Fruit fly (Drosophila melanogaster) whole organism, adult: ENCODE results near the gene CG33932.

Experiments
- CG12768 ChIP-seq: fragments of 200-800 bp; sonication (Bioruptor generic); optimal IDR thresholded peaks from 2 replicates; lab custom pipeline; 2017; ENCODE audit warnings: missing biosample characterization, missing genetic modification characterization, mild to moderate bottlenecking, moderate library complexity, missing genetic modification reagents
- CG5204 ChIP-seq: fragments of 200-800 bp; sonication (Bioruptor generic); optimal IDR thresholded peaks from 2 replicates; lab custom pipeline; 2016; ENCODE audit warnings: missing biosample characterization, missing genetic modification characterization
- CG7101 ChIP-seq: fragments of 200-800 bp; sonication (Bioruptor generic); optimal IDR thresholded peaks from 2 replicates; lab custom pipeline; 2018; ENCODE audit warnings: missing biosample characterization, mild to moderate bottlenecking, missing genetic modification characterization, moderate library complexity
- toe ChIP-seq: fragments of 200-800 bp; sonication (Bioruptor generic); optimal IDR thresholded peaks from 2 replicates; lab custom pipeline; 2016; ENCODE audit warnings: missing biosample characterization, missing genetic modification characterization

DNA sequence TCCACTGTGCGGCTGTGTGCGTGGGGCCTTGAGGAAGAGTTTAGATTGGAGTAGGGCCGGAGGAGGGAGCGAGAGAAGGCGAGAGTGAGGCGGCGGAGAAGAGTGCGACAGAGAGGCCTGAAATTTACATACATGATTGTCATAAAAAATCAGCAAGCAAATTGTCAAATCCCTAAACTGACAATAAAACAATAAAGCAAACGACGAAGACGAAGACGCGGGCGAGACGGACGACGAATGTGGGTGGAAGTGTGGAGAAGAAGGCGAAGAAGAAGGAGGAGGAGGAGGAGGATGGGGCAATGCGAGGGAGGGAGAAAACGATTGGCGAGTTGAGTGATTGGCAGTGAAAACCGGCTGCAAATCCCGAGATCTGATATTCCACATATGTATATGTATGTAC, 41.2 kb downstream of the CG33932 start:
- TF ChIP-seq CG7101 = no peak
- no peak for TF ChIP-seq CG12768 (GFP tag; lab: Kevin White, UChicago)
- no peak for TF ChIP-seq toe (GFP tag; lab: Kevin White, UChicago)
- TF ChIP-seq CG5204 = no peak
